Worm (Caenorhabditis elegans) whole organism, young adult: ENCODE data around the gene T13F2.4.

ENCODE experiments used
- egl-44 ChIP-seq: fragments of 200-800 bp; sonication (Bioruptor generic); IDR thresholded peaks from 2 replicates; pipeline ENCODE4 v1.3.6; 2022; ENCODE audit warnings: missing genetic modification reagents, missing genetic modification characterization, missing compliant biosample characterization
- nfya-2 ChIP-seq: fragments of 200-800 bp; sonication (Bioruptor generic); IDR thresholded peaks from 2 replicates; pipeline ENCODE4 v1.3.6; 2022; ENCODE audit warnings: missing genetic modification reagents, missing genetic modification characterization, missing compliant biosample characterization
- nfyb-1 ChIP-seq: fragments of 200-800 bp; sonication (Bioruptor generic); IDR thresholded peaks from 2 replicates; pipeline ENCODE4 v1.3.6; 2022; ENCODE audit warnings: missing genetic modification reagents, missing genetic modification characterization, missing compliant biosample characterization

- TF ChIP-seq egl-44 (GFP tag; lab: Robert Waterston, UW) (no peak), nfyb-1 (GFP tag; lab: Robert Waterston, UW) (no peak), nfya-2 (GFP tag; lab: Robert Waterston, UW) (no peak)
Observed at ce11 chrIV:9832586-9832985, 43.0 kb downstream of the T13F2.4 start, which contains the start of gene kin-21.
